Fruit fly (Drosophila melanogaster): Measurements from ENCODE around the gene Nna1.

dm6 chrX:13762372-13762883, 70.3 kb downstream of the Nna1 start, which contains the start of gene rdgB:
- TF ChIP-seq usp (GFP tag; optimal IDR thresholded peaks at IDR 0.05): no peak
- TF ChIP-seq pan (optimal IDR thresholded peaks at IDR 0.05): no peak
- TF ChIP-seq EcR (GFP tag; optimal IDR thresholded peaks at IDR 0.05): no peak
- no peak for TF ChIP-seq CG8478 (optimal IDR thresholded peaks at IDR 0.05)
- TF ChIP-seq Dll (optimal IDR thresholded peaks at IDR 0.05): no peak
- TF ChIP-seq psq (optimal IDR thresholded peaks at IDR 0.05): no peak
